Fruit fly (Drosophila melanogaster): ENCODE results near the gene CG13068.

dm6 chr3L:16252255-16252654, 16.9 kb upstream of the CG13068 start, which contains the start of gene CG13055:
- TF ChIP-seq CG12104 (GFP tag; optimal IDR thresholded peaks at IDR 0.05) (no peak), Asciz (GFP tag; optimal IDR thresholded peaks at IDR 0.05) (no peak), CG6175 (GFP tag; IDR thresholded peaks at IDR 0.05) (no peak), Pdp1 (GFP tag; optimal IDR thresholded peaks at IDR 0.05) (no peak), kay (GFP tag; optimal IDR thresholded peaks at IDR 0.05) (no peak), esg (GFP tag; conservative IDR thresholded peaks at IDR 0.05) (no peak), dati (GFP tag; IDR thresholded peaks at IDR 0.05) (no peak)
